Fruit fly (Drosophila melanogaster) whole organism, embryonic: ENCODE data around the gene CG4615.
A peak's percentile ranks its signal among the peaks of the same experiment; 100 is the strongest.

Source experiments
- CG11504 ChIP-seq: fragments of 200-800 bp; sonication (Bioruptor generic); optimal IDR thresholded peaks from 3 replicates; lab custom pipeline; 2019; ENCODE audit warnings: missing biosample characterization, mild to moderate bottlenecking, missing genetic modification characterization, moderate library complexity
- CG12071 ChIP-seq: fragments of 200-800 bp; sonication (Bioruptor generic); optimal IDR thresholded peaks from 3 replicates; lab custom pipeline; 2018; ENCODE audit warnings: missing biosample characterization, mild to moderate bottlenecking, missing genetic modification characterization
- CG12219 ChIP-seq: fragments of 200-800 bp; sonication (Bioruptor generic); optimal IDR thresholded peaks from 3 replicates; lab custom pipeline; 2018; ENCODE audit warnings: missing biosample characterization, mild to moderate bottlenecking, missing genetic modification characterization
- CG1233 ChIP-seq: fragments of 200-800 bp; sonication (Bioruptor generic); optimal IDR thresholded peaks from 4 replicates; lab custom pipeline; 2018; ENCODE audit warnings: missing biosample characterization, mild to moderate bottlenecking, missing genetic modification characterization
- CG13894 ChIP-seq: fragments of 200-800 bp; sonication (Bioruptor generic); optimal IDR thresholded peaks from 3 replicates; lab custom pipeline; 2018; ENCODE audit warnings: missing biosample characterization, mild to moderate bottlenecking, missing genetic modification characterization, moderate library complexity
- CG14014 ChIP-seq: fragments of 200-800 bp; sonication (Bioruptor generic); IDR thresholded peaks from 2 replicates; pipeline ENCODE4 v1.3.6; 2022; ENCODE audit warnings: missing biosample characterization, missing genetic modification characterization
- CG15696 ChIP-seq: fragments of 200-800 bp; sonication (Bioruptor generic); optimal IDR thresholded peaks from 2 replicates; lab custom pipeline; 2019; ENCODE audit warnings: missing biosample characterization, mild to moderate bottlenecking, missing genetic modification characterization, moderate library complexity
- CG1603 ChIP-seq: fragments of 200-800 bp; sonication (Bioruptor generic); optimal IDR thresholded peaks from 2 replicates; lab custom pipeline; 2019; ENCODE audit warnings: missing biosample characterization, mild to moderate bottlenecking, missing genetic modification characterization, moderate library complexity
- CG18599 ChIP-seq: fragments of 200-800 bp; sonication (Bioruptor generic); optimal IDR thresholded peaks from 3 replicates; lab custom pipeline; 2017; ENCODE audit warnings: missing biosample characterization, missing genetic modification characterization, mild to moderate bottlenecking, moderate library complexity, missing genetic modification reagents
- CG2678 ChIP-seq: fragments of 200-800 bp; sonication (Bioruptor generic); optimal IDR thresholded peaks from 3 replicates; lab custom pipeline; 2019; ENCODE audit warnings: missing biosample characterization, mild to moderate bottlenecking, missing genetic modification characterization, moderate library complexity
- CG2712 ChIP-seq: fragments of 200-800 bp; optimal IDR thresholded peaks from 3 replicates; lab custom pipeline; 2019; ENCODE audit warnings: missing biosample characterization, mild to moderate bottlenecking, missing genetic modification characterization, moderate library complexity
- CG4404 ChIP-seq: fragments of 200-800 bp; sonication (Bioruptor generic); IDR thresholded peaks from 2 replicates; pipeline ENCODE4 v1.3.6; 2022; ENCODE audit warnings: missing biosample characterization, missing genetic modification characterization
- CG4820 ChIP-seq: fragments of 200-800 bp; sonication (Bioruptor generic); optimal IDR thresholded peaks from 3 replicates; lab custom pipeline; 2016; ENCODE audit warnings: missing biosample characterization, missing genetic modification characterization
- CG7556 ChIP-seq: fragments of 200-800 bp; sonication (Bioruptor generic); optimal IDR thresholded peaks from 2 replicates; lab custom pipeline; 2017; ENCODE audit warnings: missing biosample characterization, mild to moderate bottlenecking, missing genetic modification characterization
- CG8281 ChIP-seq: fragments of 200-800 bp; sonication (Bioruptor generic); optimal IDR thresholded peaks from 2 replicates; lab custom pipeline; 2018; ENCODE audit warnings: missing biosample characterization, mild to moderate bottlenecking, missing genetic modification characterization, moderate library complexity
- CG8290 ChIP-seq, 3 experiments: fragments of 200-800 bp; sonication (Bioruptor generic); optimal IDR thresholded peaks; 2 replicates each; lab custom pipeline; 2016 to 2019; ENCODE audit warnings: missing biosample characterization in 3 of 3, missing genetic modification characterization in 3 of 3, mild to moderate bottlenecking in 2 of 3, moderate library complexity in 1 of 3
- CG9727 ChIP-seq: fragments of 200-800 bp; sonication (Bioruptor generic); optimal IDR thresholded peaks from 3 replicates; lab custom pipeline; 2017; ENCODE audit warnings: missing biosample characterization, mild to moderate bottlenecking, missing genetic modification characterization
- CoRest ChIP-seq: fragments of 200-800 bp; sonication (Bioruptor generic); optimal IDR thresholded peaks from 3 replicates; lab custom pipeline; 2018; ENCODE audit warnings: missing biosample characterization, mild to moderate bottlenecking, missing genetic modification characterization, moderate library complexity
- Ets65A ChIP-seq: fragments of 200-800 bp; sonication (Bioruptor generic); peaks from one replicate; lab custom pipeline; 2016; ENCODE audit warnings: missing biosample characterization, missing genetic modification characterization
- Fer1 ChIP-seq: fragments of 200-800 bp; sonication (Bioruptor generic); optimal IDR thresholded peaks from 2 replicates; lab custom pipeline; 2017; ENCODE audit warnings: missing biosample characterization, mild to moderate bottlenecking, missing genetic modification characterization
- Med ChIP-seq: fragments of 200-800 bp; sonication (Bioruptor generic); peaks from one replicate; lab custom pipeline; 2016; ENCODE audit warnings: missing biosample characterization, missing genetic modification characterization, mild to moderate bottlenecking, inconsistent platforms, moderate library complexity
- Meics ChIP-seq: fragments of 200-800 bp; sonication (Bioruptor generic); optimal IDR thresholded peaks from 2 replicates; lab custom pipeline; 2017; ENCODE audit warnings: missing biosample characterization, mild to moderate bottlenecking, missing genetic modification characterization
- Rfx ChIP-seq: fragments of 200-800 bp; sonication (Bioruptor generic); IDR thresholded peaks from 2 replicates; pipeline ENCODE4 v1.3.6; 2022; ENCODE audit warnings: missing biosample characterization, missing genetic modification characterization
- Rx ChIP-seq: fragments of 200-800 bp; sonication (Bioruptor generic); IDR thresholded peaks from 2 replicates; pipeline ENCODE4 v1.3.6; 2022; ENCODE audit warnings: missing biosample characterization, missing genetic modification characterization
- Ssrp ChIP-seq: fragments of 200-800 bp; sonication (Bioruptor generic); optimal IDR thresholded peaks from 2 replicates; lab custom pipeline; 2018; ENCODE audit warnings: missing biosample characterization, mild to moderate bottlenecking, missing genetic modification characterization, moderate library complexity
- bab2 ChIP-seq: fragments of 200-800 bp; sonication (Bioruptor generic); optimal IDR thresholded peaks from 2 replicates; lab custom pipeline; 2016; ENCODE audit warnings: missing biosample characterization, missing genetic modification characterization
- bsh ChIP-seq, 2 experiments: fragments of 200-800 bp; sonication (Bioruptor generic); optimal IDR thresholded peaks; 2 replicates each; lab custom pipeline; 2017 to 2018; ENCODE audit warnings: mild to moderate bottlenecking in 2 of 2, missing biosample characterization in 2 of 2, missing genetic modification characterization in 2 of 2, moderate library complexity in 1 of 2
- cg ChIP-seq: fragments of 200-800 bp; sonication (Bioruptor generic); optimal IDR thresholded peaks from 3 replicates; lab custom pipeline; 2019; ENCODE audit warnings: missing biosample characterization, mild to moderate bottlenecking, missing genetic modification characterization, moderate library complexity
- dmrt11E ChIP-seq: fragments of 200-800 bp; sonication (Bioruptor generic); optimal IDR thresholded peaks from 3 replicates; lab custom pipeline; 2018; ENCODE audit warnings: missing biosample characterization, mild to moderate bottlenecking, missing genetic modification characterization, moderate library complexity
- dmrt99B ChIP-seq: fragments of 200-800 bp; sonication (Bioruptor generic); optimal IDR thresholded peaks from 2 replicates; lab custom pipeline; 2018; ENCODE audit warnings: missing biosample characterization, mild to moderate bottlenecking, missing genetic modification characterization, moderate library complexity
- dpn ChIP-seq, 2 experiments: fragments of 200-800 bp; sonication (Bioruptor generic); optimal IDR thresholded peaks; 3 replicates each; lab custom pipeline; 2016; ENCODE audit warnings: missing biosample characterization in 2 of 2, missing genetic modification characterization in 2 of 2
- dysf ChIP-seq: fragments of 200-800 bp; sonication (Bioruptor generic); IDR thresholded peaks from 3 replicates; pipeline ENCODE4 v1.3.6; 2022; ENCODE audit warnings: missing biosample characterization, missing genetic modification characterization
- gem ChIP-seq: fragments of 200-800 bp; sonication (Bioruptor generic); optimal IDR thresholded peaks from 2 replicates; lab custom pipeline; 2019; ENCODE audit warnings: missing biosample characterization, mild to moderate bottlenecking, missing genetic modification characterization, moderate library complexity
- grau ChIP-seq: fragments of 200-800 bp; optimal IDR thresholded peaks from 3 replicates; lab custom pipeline; 2019; ENCODE audit warnings: missing biosample characterization, mild to moderate bottlenecking, missing genetic modification characterization, moderate library complexity
- gt ChIP-seq: fragments of 200-800 bp; sonication (Bioruptor generic); IDR thresholded peaks from 2 replicates; pipeline ENCODE4 v1.3.6; 2022; ENCODE audit warnings: missing biosample characterization, missing genetic modification characterization
- pan ChIP-seq, 4 experiments: fragments of >200 bp in 3 of 4; fragments of 200-800 bp in 1 of 4; sonication (Bioruptor generic) in 1 of 4; optimal IDR thresholded peaks in 3 of 4; IDR thresholded peaks in 1 of 4; 2 replicates each; pipeline versions ENCODE4 v1.3.6 to Lab custom; 2017 to 2022; ENCODE audit warnings: missing biosample characterization in 2 of 4, missing genetic modification characterization in 2 of 4, mixed read lengths in 1 of 4
- phol ChIP-seq: fragments of 200-800 bp; sonication (Bioruptor generic); optimal IDR thresholded peaks from 3 replicates; lab custom pipeline; 2018; ENCODE audit warnings: missing biosample characterization, mild to moderate bottlenecking, missing genetic modification characterization, moderate library complexity
- prd ChIP-seq, 3 experiments: fragments of >200 bp in 2 of 3; fragments of 200-800 bp in 1 of 3; sonication (Bioruptor generic) in 1 of 3; optimal IDR thresholded peaks in 2 of 3; IDR thresholded peaks in 1 of 3; 2 replicates in 2 of 3; 3 replicates in 1 of 3; pipeline versions ENCODE4 v1.3.6 to Lab custom; 2017 to 2022; ENCODE audit warnings: missing biosample characterization in 1 of 3, missing genetic modification characterization in 1 of 3
- pum ChIP-seq: fragments of 200-800 bp; sonication (Bioruptor generic); optimal IDR thresholded peaks from 2 replicates; lab custom pipeline; 2016; ENCODE audit warnings: missing biosample characterization, missing genetic modification characterization
- row ChIP-seq: fragments of 200-800 bp; sonication (Bioruptor generic); IDR thresholded peaks from 3 replicates; pipeline ENCODE4 v1.3.6; 2022; ENCODE audit warnings: missing biosample characterization, missing genetic modification characterization
- scrt ChIP-seq: fragments of 200-800 bp; sonication (Bioruptor generic); optimal IDR thresholded peaks from 2 replicates; lab custom pipeline; 2018; ENCODE audit warnings: missing biosample characterization, mild to moderate bottlenecking, missing genetic modification characterization, moderate library complexity
- sens ChIP-seq: fragments of 200-800 bp; sonication (Bioruptor generic); peaks from one replicate; lab custom pipeline; 2016; ENCODE audit warnings: missing biosample characterization, missing genetic modification characterization
- sisA ChIP-seq: fragments of 200-800 bp; sonication (Bioruptor generic); IDR thresholded peaks from 2 replicates; pipeline ENCODE4 v1.3.6; 2022; ENCODE audit warnings: missing biosample characterization, missing genetic modification characterization
- slbo ChIP-seq: fragments of 200-800 bp; sonication (Bioruptor generic); IDR thresholded peaks from 2 replicates; pipeline ENCODE4 v1.3.6; 2022; ENCODE audit warnings: missing biosample characterization, missing genetic modification characterization
- sob ChIP-seq: fragments of 200-800 bp; sonication (Bioruptor generic); IDR thresholded peaks from 2 replicates; pipeline ENCODE4 v1.3.6; 2022; ENCODE audit warnings: missing biosample characterization, missing genetic modification characterization
- unpg ChIP-seq: fragments of 200-800 bp; sonication (Bioruptor generic); optimal IDR thresholded peaks from 3 replicates; lab custom pipeline; 2018; ENCODE audit warnings: missing biosample characterization, mild to moderate bottlenecking, missing genetic modification characterization, moderate library complexity
- vvl ChIP-seq: fragments of 200-800 bp; sonication (Bioruptor generic); IDR thresholded peaks from 2 replicates; pipeline ENCODE4 v1.3.6; 2022; ENCODE audit warnings: missing biosample characterization, missing genetic modification characterization
- zfh1 ChIP-seq: fragments of 200-800 bp; sonication (Bioruptor generic); IDR thresholded peaks from 3 replicates; pipeline ENCODE4 v1.3.6; 2022; ENCODE audit warnings: missing biosample characterization, missing genetic modification characterization

The CG4615 gene

DNA sequence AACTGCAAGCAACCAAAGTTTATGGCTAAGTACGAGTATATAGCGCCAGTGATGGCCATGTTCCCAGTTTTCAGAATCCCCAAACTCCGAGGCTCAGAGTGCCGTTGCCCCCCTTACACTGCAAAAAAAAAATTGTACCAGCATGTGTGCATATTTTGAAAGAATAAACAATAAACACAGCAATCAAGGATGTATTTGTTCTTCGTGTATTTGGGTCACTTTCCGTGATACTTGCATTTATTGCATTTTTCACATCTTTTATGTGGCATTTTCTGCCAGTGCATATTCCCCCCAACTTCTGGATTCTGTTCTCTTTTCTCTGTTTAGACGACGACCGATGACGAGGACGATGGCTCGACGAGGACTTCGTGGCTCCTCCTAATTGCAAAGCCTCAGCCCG, 18.1 kb upstream of the CG4615 start:
- TF ChIP-seq bsh (GFP tag; optimal IDR thresholded peaks at IDR 0.05; lab: Kevin White, UChicago) (no peak), CG13894 (tag; lab: Kevin White, UChicago) (peak; percentile 26), zfh1 (0 out of 3 replicates have a peak, but pooled peaks have one; percentile 45), CG2712 (peak; percentile 2), CG18599 (GFP tag; lab: Kevin White, UChicago) (peak; percentile 64), unpg (peak; percentile 22), CG1233 (no peak), Rx (GFP tag; lab: Robert Waterston, UW) (0 out of 2 replicates have a peak, but pooled peaks have one; percentile 18), CG1603 (tag; lab: Kevin White, UChicago) (peak; percentile 44), CG15696 (tag; lab: Kevin White, UChicago) (peak; percentile 18), CG9727 (GFP tag; lab: Kevin White, UChicago) (peak; percentile 22), Ssrp (tag; lab: Kevin White, UChicago) (peak; percentile 4), CG4820 (GFP tag; lab: Kevin White, UChicago) (peak; percentile 6), dysf (GFP tag; lab: Robert Waterston, UW) (0 out of 3 replicates have a peak, but pooled peaks have one; percentile 18), Rfx (peak; percentile 43; the same call in 1 of the 2 replicates), CG8290 (GFP tag; optimal IDR thresholded peaks at IDR 0.05; lab: Kevin White, UChicago) (no peak), CG8290 (tag; optimal IDR thresholded peaks at IDR 0.05; lab: Kevin White, UChicago) (peak in 1 of 2 experiments; percentile 39), sob (GFP tag; lab: Robert Waterston, UW) (0 out of 2 replicates have a peak, but pooled peaks have one; percentile 31), bab2 (peak; percentile 18), CoRest (tag; lab: Kevin White, UChicago) (no peak), CG12071 (GFP tag; lab: Kevin White, UChicago) (peak; percentile 2), Meics (GFP tag; lab: Kevin White, UChicago) (peak; percentile 15), row (GFP tag; lab: Robert Waterston, UW) (peak; percentile 52), CG4404 (GFP tag; lab: Robert Waterston, UW) (0 out of 2 replicates have a peak, but pooled peaks have one; percentile 28), slbo (GFP tag; lab: Robert Waterston, UW) (peak; percentile 30; the same call in 1 of the 2 replicates), dpn (GFP tag; optimal IDR thresholded peaks at IDR 0.05; lab: Kevin White, UChicago) (peak in 1 of 2 experiments; percentile 8), Fer1 (GFP tag; lab: Kevin White, UChicago) (peak; percentile 4), CG7556 (GFP tag; lab: Kevin White, UChicago) (peak; percentile 2), CG12219 (GFP tag; lab: Kevin White, UChicago) (no peak), scrt (GFP tag; lab: Kevin White, UChicago) (peak; percentile 9), CG11504 (tag; lab: Kevin White, UChicago) (peak; percentile 35), prd (optimal IDR thresholded peaks at IDR 0.05; lab: Kevin White, UChicago) (no peak), prd (GFP tag; IDR thresholded peaks at IDR 0.05; lab: Robert Waterston, UW) (peak; percentile 58), pan (optimal IDR thresholded peaks at IDR 0.05; lab: Kevin White, UChicago) (no peak), pan (GFP tag; optimal IDR thresholded peaks at IDR 0.05 in 1 of 2, IDR thresholded peaks at IDR 0.05 in 1 of 2) (peak in 1 of 2 experiments; percentile 22), vvl (GFP tag; lab: Robert Waterston, UW) (peak; percentile 47; the same call in 1 of the 2 replicates), Med (peak; percentile 77), gt (no peak), cg (GFP tag; lab: Kevin White, UChicago) (no peak), sens (GFP tag; lab: Kevin White, UChicago) (peak; percentile 86), Ets65A (GFP tag; lab: Kevin White, UChicago) (peak; percentile 47), dmrt11E (tag; lab: Kevin White, UChicago) (peak; percentile 29), pum (GFP tag; lab: Kevin White, UChicago) (peak; percentile 12), gem (tag; lab: Kevin White, UChicago) (peak; percentile 38), CG2678 (tag; lab: Kevin White, UChicago) (peak; percentile 50), grau (tag; lab: Kevin White, UChicago) (peak; percentile 13), CG8281 (no peak), sisA (GFP tag; lab: Robert Waterston, UW) (0 out of 2 replicates have a peak, but pooled peaks have one; percentile 9), CG14014 (GFP tag; lab: Robert Waterston, UW) (peak; percentile 58; the same call in 1 of the 2 replicates), dmrt99B (tag; lab: Kevin White, UChicago) (peak; percentile 14), phol (tag; lab: Kevin White, UChicago) (peak; percentile 18)
